Worm (Caenorhabditis elegans) whole organism, L4 larva: ENCODE measurements around the gene B0432.14.

Source experiments
- D1046.2 ChIP-seq: fragments of 200-800 bp; sonication (Bioruptor generic); IDR thresholded peaks from 2 replicates; pipeline ENCODE4 v1.3.6; 2022; ENCODE audit warnings: missing genetic modification characterization, missing compliant biosample characterization
- F26F4.8 ChIP-seq: fragments of 200-800 bp; sonication (Bioruptor generic); conservative IDR thresholded peaks from 2 replicates; pipeline ENCODE4 v1.3.6; 2022; ENCODE audit warnings: missing genetic modification characterization, missing compliant biosample characterization
- F49E8.2 ChIP-seq: sonication (generic microtip); optimal IDR thresholded peaks from 2 replicates; lab custom pipeline; 2016; ENCODE audit warnings: missing compliant biosample characterization, mild to moderate bottlenecking, missing genetic modification characterization, borderline replicate concordance
- R02D3.7 ChIP-seq: fragments of 150-350 bp; sonication (generic microtip); optimal IDR thresholded peaks from 3 replicates; lab custom pipeline; 2014; ENCODE audit warnings: missing biosample characterization, missing genetic modification characterization
- T26A8.4 ChIP-seq: fragments of 200-800 bp; sonication (Bioruptor generic); IDR thresholded peaks from 2 replicates; pipeline ENCODE4 v1.3.6; 2022; ENCODE audit warnings: missing genetic modification characterization, missing compliant biosample characterization
- Y105C5A.15 ChIP-seq: fragments of 200-800 bp; sonication (Bioruptor generic); IDR thresholded peaks from 2 replicates; pipeline ENCODE4 v1.3.6; 2022; ENCODE audit warnings: missing genetic modification characterization, missing compliant biosample characterization
- Y5F2A.4 ChIP-seq: fragments of 200-800 bp; sonication (Bioruptor generic); optimal IDR thresholded peaks from 2 replicates; lab custom pipeline; 2018; ENCODE audit warnings: mild to moderate bottlenecking, missing genetic modification characterization, missing compliant biosample characterization
- Y75B8A.6 ChIP-seq: fragments of 200-800 bp; sonication (Bioruptor generic); IDR thresholded peaks from 2 replicates; pipeline ENCODE4 v1.3.6; 2022; ENCODE audit warnings: missing genetic modification reagents, missing genetic modification characterization, missing compliant biosample characterization
- ZK546.5 ChIP-seq, 2 experiments: sonication (generic microtip); optimal IDR thresholded peaks; 2 replicates each; lab custom pipeline; 2017; ENCODE audit warnings: missing biosample characterization in 2 of 2, missing genetic modification characterization in 2 of 2
- ama-1 ChIP-seq: fragments of 150-350 bp; optimal IDR thresholded peaks from 2 replicates; lab custom pipeline; 2014; ENCODE audit warnings: inconsistent platforms, mixed read lengths
- attf-4 ChIP-seq: sonication (generic microtip); optimal IDR thresholded peaks from 3 replicates; lab custom pipeline; 2017; ENCODE audit warnings: missing biosample characterization, missing genetic modification characterization
- ceh-20 ChIP-seq: fragments of 200-800 bp; sonication (Bioruptor generic); IDR thresholded peaks from 2 replicates; pipeline ENCODE4 v1.3.6; 2022; ENCODE audit warnings: missing genetic modification reagents, missing genetic modification characterization, missing compliant biosample characterization
- daf-16 ChIP-seq, 3 experiments: sonication (generic microtip); optimal IDR thresholded peaks; 2 replicates each; lab custom pipeline; 2016 to 2017; ENCODE audit warnings: missing genetic modification characterization in 3 of 3, missing genetic modification reagents in 3 of 3, mild to moderate bottlenecking in 2 of 3, missing compliant biosample characterization in 2 of 3, missing biosample characterization in 1 of 3, moderate library complexity in 1 of 3
- dmd-9 ChIP-seq: fragments of 200-800 bp; sonication (Bioruptor generic); IDR thresholded peaks from 2 replicates; pipeline ENCODE4 v1.3.6; 2022; ENCODE audit warnings: missing genetic modification reagents, missing genetic modification characterization, missing compliant biosample characterization
- dve-1 ChIP-seq: sonication (generic microtip); optimal IDR thresholded peaks from 2 replicates; lab custom pipeline; 2017; ENCODE audit warnings: antibody characterized with exemption, mild to moderate bottlenecking, missing genetic modification characterization, missing compliant biosample characterization; ENCODE audit not compliant: insufficient read depth
- egl-43 ChIP-seq: fragments of 200-800 bp; sonication (Bioruptor generic); IDR thresholded peaks from 2 replicates; pipeline ENCODE4 v1.3.6; 2022; ENCODE audit warnings: missing genetic modification reagents, missing genetic modification characterization, missing compliant biosample characterization
- gei-8 ChIP-seq: fragments of 200-800 bp; sonication (Bioruptor generic); optimal IDR thresholded peaks from 2 replicates; lab custom pipeline; 2018; ENCODE audit warnings: mild to moderate bottlenecking, missing genetic modification characterization, missing compliant biosample characterization
- hif-1 ChIP-seq, 2 experiments: sonication (generic microtip); optimal IDR thresholded peaks; 2 replicates each; lab custom pipeline; 2016 to 2017; ENCODE audit warnings: missing compliant biosample characterization in 2 of 2, missing genetic modification characterization in 2 of 2, missing genetic modification reagents in 2 of 2, missing genotype in 2 of 2, mild to moderate bottlenecking in 1 of 2
- hlh-11 ChIP-seq: fragments of 200-800 bp; sonication (Bioruptor generic); optimal IDR thresholded peaks from 2 replicates; lab custom pipeline; 2018; ENCODE audit warnings: mild to moderate bottlenecking, missing genetic modification characterization, missing compliant biosample characterization
- hlh-30 ChIP-seq: sonication (generic microtip); optimal IDR thresholded peaks from 2 replicates; lab custom pipeline; 2017; ENCODE audit warnings: antibody characterized with exemption, mild to moderate bottlenecking, missing genetic modification characterization, missing compliant biosample characterization; ENCODE audit not compliant: insufficient read depth
- lin-29 ChIP-seq: fragments of 200-800 bp; sonication (Bioruptor generic); IDR thresholded peaks from 2 replicates; pipeline ENCODE4 v1.3.6; 2022; ENCODE audit warnings: missing genetic modification reagents, missing genetic modification characterization, missing compliant biosample characterization
- madf-5 ChIP-seq, 2 experiments: fragments of 200-800 bp; sonication (Bioruptor generic); IDR thresholded peaks; 2 replicates each; pipeline ENCODE4 v1.3.6; 2022; ENCODE audit warnings: missing compliant biosample characterization in 2 of 2, missing genetic modification characterization in 2 of 2
- madf-9 ChIP-seq: fragments of 200-800 bp; sonication (Bioruptor generic); conservative IDR thresholded peaks from 2 replicates; pipeline ENCODE4 v1.3.6; 2022; ENCODE audit warnings: missing genetic modification reagents, missing genetic modification characterization, missing compliant biosample characterization
- mdl-1 ChIP-seq, 2 experiments: fragments of 150-350 bp in 1 of 2; sonication (generic microtip) in 1 of 2; optimal IDR thresholded peaks; 2 replicates each; lab custom pipeline; 2014 to 2017; ENCODE audit warnings: missing biosample characterization in 2 of 2, missing genetic modification characterization in 2 of 2
- mep-1 ChIP-seq: fragments of 150-350 bp; sonication (generic microtip); optimal IDR thresholded peaks from 3 replicates; lab custom pipeline; 2014; ENCODE audit warnings: missing biosample characterization, missing genetic modification characterization
- mes-2 ChIP-seq: sonication (generic microtip); optimal IDR thresholded peaks from 2 replicates; lab custom pipeline; 2016; ENCODE audit warnings: missing genotype, mild to moderate bottlenecking, missing genetic modification characterization, missing compliant biosample characterization; ENCODE audit not compliant: poor library complexity, severe bottlenecking
- mxl-2 ChIP-seq: fragments of 200-800 bp; sonication (Bioruptor generic); conservative IDR thresholded peaks from 2 replicates; pipeline ENCODE4 v1.3.6; 2022; ENCODE audit warnings: missing genetic modification reagents, missing genetic modification characterization, missing compliant biosample characterization
- nhr-10 ChIP-seq: fragments of 150-350 bp; optimal IDR thresholded peaks from 2 replicates; lab custom pipeline; 2014; ENCODE audit warnings: missing biosample characterization, missing genetic modification characterization
- nhr-102 ChIP-seq: sonication (generic microtip); optimal IDR thresholded peaks from 2 replicates; lab custom pipeline; 2016; ENCODE audit warnings: mild to moderate bottlenecking, missing genetic modification characterization, moderate library complexity, missing compliant biosample characterization
- nhr-11 ChIP-seq: fragments of 150-350 bp; optimal IDR thresholded peaks from 2 replicates; lab custom pipeline; 2014; ENCODE audit warnings: missing biosample characterization, missing genetic modification characterization
- nhr-28 ChIP-seq: fragments of 150-350 bp; optimal IDR thresholded peaks from 2 replicates; lab custom pipeline; 2014; ENCODE audit warnings: missing biosample characterization, missing genetic modification characterization
- nhr-41 ChIP-seq: fragments of 200-800 bp; sonication (Bioruptor generic); IDR thresholded peaks from 2 replicates; pipeline ENCODE4 v1.3.6; 2022; ENCODE audit warnings: missing genetic modification reagents, missing genetic modification characterization, missing compliant biosample characterization
- nhr-42 ChIP-seq: fragments of 200-800 bp; sonication (Bioruptor generic); IDR thresholded peaks from 2 replicates; pipeline ENCODE4 v1.3.6; 2022; ENCODE audit warnings: missing genetic modification characterization, missing compliant biosample characterization
- nhr-48 ChIP-seq: sonication (generic microtip); optimal IDR thresholded peaks from 2 replicates; lab custom pipeline; 2016; ENCODE audit warnings: mild to moderate bottlenecking, missing genetic modification characterization, missing compliant biosample characterization
- nhr-6 ChIP-seq: fragments of 150-350 bp; optimal IDR thresholded peaks from 2 replicates; lab custom pipeline; 2014; ENCODE audit warnings: missing biosample characterization, missing genetic modification characterization
- nhr-76 ChIP-seq: fragments of 150-350 bp; optimal IDR thresholded peaks from 2 replicates; lab custom pipeline; 2014; ENCODE audit warnings: missing biosample characterization, missing genetic modification characterization
- php-3 ChIP-seq: fragments of 200-800 bp; sonication (Bioruptor generic); IDR thresholded peaks from 2 replicates; pipeline ENCODE4 v1.3.6; 2022; ENCODE audit warnings: missing genetic modification reagents, missing genetic modification characterization, missing compliant biosample characterization
- saeg-2 ChIP-seq: fragments of 200-800 bp; sonication (Bioruptor generic); IDR thresholded peaks from 2 replicates; pipeline ENCODE4 v1.3.6; 2022; ENCODE audit warnings: missing genetic modification reagents, missing genetic modification characterization, missing compliant biosample characterization
- set-16 ChIP-seq: fragments of 200-800 bp; sonication (Bioruptor generic); IDR thresholded peaks from 2 replicates; pipeline ENCODE4 v1.3.6; 2022; ENCODE audit warnings: missing genetic modification reagents, missing genetic modification characterization, missing compliant biosample characterization
- skn-1 ChIP-seq: fragments of 150-350 bp; optimal IDR thresholded peaks from 2 replicates; lab custom pipeline; 2014; ENCODE audit warnings: missing biosample characterization, missing genetic modification characterization
- snpc-1.2 ChIP-seq: fragments of 200-800 bp; sonication (Bioruptor generic); IDR thresholded peaks from 2 replicates; pipeline ENCODE4 v1.3.6; 2022; ENCODE audit warnings: missing genetic modification reagents, missing genetic modification characterization, missing compliant biosample characterization
- snpc-4 ChIP-seq: fragments of 150-350 bp; optimal IDR thresholded peaks from 2 replicates; lab custom pipeline; 2014; ENCODE audit warnings: missing biosample characterization, missing genetic modification characterization
- tra-1 ChIP-seq: fragments of 200-800 bp; sonication (Bioruptor generic); IDR thresholded peaks from 2 replicates; pipeline ENCODE4 v1.3.6; 2022; ENCODE audit warnings: missing genetic modification reagents, missing genetic modification characterization, missing compliant biosample characterization
- unc-39 ChIP-seq: sonication (generic microtip); optimal IDR thresholded peaks from 2 replicates; lab custom pipeline; 2017; ENCODE audit warnings: missing biosample characterization, missing genetic modification characterization
- zip-2 ChIP-seq: fragments of 150-350 bp; optimal IDR thresholded peaks from 2 replicates; lab custom pipeline; 2014; ENCODE audit warnings: missing biosample characterization, missing genetic modification characterization
- ztf-11 ChIP-seq: fragments of 150-350 bp; optimal IDR thresholded peaks from 2 replicates; lab custom pipeline; 2014; ENCODE audit warnings: missing biosample characterization, missing genetic modification characterization
- ztf-7 ChIP-seq: fragments of 150-350 bp; optimal IDR thresholded peaks from 2 replicates; lab custom pipeline; 2014; ENCODE audit warnings: missing biosample characterization, missing genetic modification characterization

Gene B0432.14

DNA sequence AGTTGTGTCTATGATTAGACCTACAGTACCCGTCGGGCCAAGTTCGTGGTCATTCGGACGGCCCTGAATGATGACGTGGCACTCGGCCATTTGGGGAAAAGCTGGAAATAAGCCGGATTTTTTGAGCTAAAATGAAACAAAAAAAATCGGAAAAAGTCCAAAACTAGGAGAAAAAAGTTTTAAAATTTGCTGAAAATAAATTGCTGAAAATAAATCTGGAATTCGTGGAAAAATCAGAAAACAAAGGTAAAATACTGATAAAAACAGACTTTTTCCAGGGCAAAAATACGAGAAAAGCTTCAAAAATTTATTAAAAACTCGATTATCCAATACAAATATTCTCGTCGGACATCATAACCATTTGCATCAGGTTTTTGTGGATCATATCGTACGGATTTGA is 19.4 kb downstream of the B0432.14 start, which contains the start of gene B0432.9:
Gene B0432.9 (minus strand): TSS at position 101 of the 400 bp plus-strand sequence.
- TF ChIP-seq nhr-76 (tag; lab: Kevin White, UChicago) = no peak
- TF ChIP-seq ama-1 (lab: Kevin White, UChicago) = no peak
- no peak for TF ChIP-seq Y105C5A.15
- TF ChIP-seq D1046.2 (GFP tag; lab: Robert Waterston, UW) = no peak
- no peak for TF ChIP-seq mes-2 (tag; lab: Kevin White, UChicago)
- TF ChIP-seq hlh-11 (tag; lab: Kevin White, UChicago) = no peak
- TF ChIP-seq egl-43 = no peak
- TF ChIP-seq nhr-11 (tag; lab: Kevin White, UChicago) = no peak
- TF ChIP-seq nhr-6 (tag; lab: Kevin White, UChicago) = no peak
- TF ChIP-seq Y5F2A.4 = no peak

DNA sequence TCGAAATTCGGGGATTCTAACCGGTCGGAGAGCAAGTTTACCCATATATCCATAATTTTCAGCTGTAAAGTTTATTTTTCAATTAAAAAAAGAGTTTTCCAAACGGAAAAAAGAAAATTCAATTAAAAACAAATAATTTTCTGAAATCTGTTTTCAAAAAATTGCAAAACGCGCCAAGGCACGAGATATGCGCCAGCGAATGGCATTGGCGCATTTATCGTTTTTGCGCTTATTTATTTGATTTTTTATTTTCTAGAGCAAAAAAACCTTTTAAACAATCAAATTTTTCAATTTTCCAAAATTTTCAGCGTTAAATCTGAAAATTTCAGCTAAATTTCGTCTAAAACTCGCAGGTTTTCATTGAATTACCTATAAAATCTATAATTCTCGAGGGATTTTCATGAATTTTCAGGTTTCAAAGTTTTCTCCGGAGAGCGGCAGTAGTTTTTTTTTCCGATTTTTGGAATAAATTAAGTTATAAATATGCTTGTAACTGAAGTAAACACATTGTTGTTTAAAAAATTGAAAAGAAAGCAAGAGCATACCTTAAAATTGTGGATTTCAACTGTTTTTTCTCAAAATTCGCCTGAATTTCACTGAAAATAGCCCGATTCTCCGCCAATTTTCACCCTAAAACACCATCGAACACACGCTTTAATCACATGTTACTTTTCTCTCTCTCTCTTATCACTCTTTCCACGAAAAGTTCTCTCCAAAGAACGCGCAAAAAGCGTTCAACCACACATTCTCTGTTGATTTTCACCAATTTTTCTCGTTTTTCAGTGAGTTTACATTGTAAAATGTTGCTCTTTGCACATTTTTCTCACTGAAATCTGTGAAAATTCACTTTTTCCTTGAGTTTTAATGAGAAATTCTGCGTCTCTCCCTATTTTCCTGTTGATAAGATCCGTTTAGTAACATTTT is 21.7 kb downstream of the B0432.14 start, which contains the start of gene B0432.10:
Gene B0432.10 (minus strand): TSS at position 649 of the 924 bp plus-strand sequence.
- TF ChIP-seq dmd-9 (GFP tag; lab: Robert Waterston, UW) (no peak), nhr-10 (tag; lab: Kevin White, UChicago) (no peak), nhr-48 (tag; lab: Kevin White, UChicago) (no peak), nhr-28 (tag; lab: Kevin White, UChicago) (peak; percentile 57), T26A8.4 (GFP tag; lab: Robert Waterston, UW) (peak; percentile 69; the same call in 1 of the 2 replicates), tra-1 (GFP tag; lab: Robert Waterston, UW) (no peak), set-16 (GFP tag; lab: Robert Waterston, UW) (no peak), snpc-1.2 (GFP tag; lab: Robert Waterston, UW) (no peak), skn-1 (no peak), nhr-102 (tag; lab: Kevin White, UChicago) (peak; percentile 33), F26F4.8 (no peak), attf-4 (no peak), mxl-2 (GFP tag; lab: Robert Waterston, UW) (no peak), dve-1 (tag; lab: Kevin White, UChicago) (peak; percentile 86), zip-2 (tag; lab: Kevin White, UChicago) (no peak), lin-29 (GFP tag; lab: Robert Waterston, UW) (no peak), F49E8.2 (no peak), Y75B8A.6 (no peak), snpc-4 (no peak), mes-2 (tag; lab: Kevin White, UChicago) (peak; percentile 91), nhr-42 (GFP tag; lab: Robert Waterston, UW) (no peak), nhr-11 (tag; lab: Kevin White, UChicago) (peak; percentile 25), ztf-11 (no peak), unc-39 (tag; lab: Kevin White, UChicago) (no peak), mdl-1 (tag; optimal IDR thresholded peaks at IDR 0.05; lab: Kevin White, UChicago) (no peak), ztf-7 (tag; lab: Kevin White, UChicago) (peak; percentile 51), nhr-41 (GFP tag; lab: Robert Waterston, UW) (no peak), hlh-30 (tag; lab: Kevin White, UChicago) (peak; percentile 65), mep-1 (peak; percentile 79), gei-8 (GFP tag; lab: Kevin White, UChicago) (no peak), madf-5 (GFP tag; IDR thresholded peaks at IDR 0.05; lab: Robert Waterston, UW) (no peak), madf-9 (GFP tag; lab: Robert Waterston, UW) (no peak), saeg-2 (GFP tag; lab: Robert Waterston, UW) (no peak), php-3 (GFP tag; lab: Robert Waterston, UW) (no peak), daf-16 (GFP tag; optimal IDR thresholded peaks at IDR 0.05; lab: Kevin White, UChicago) (no peak), daf-16 (tag; optimal IDR thresholded peaks at IDR 0.05; lab: Kevin White, UChicago) (peak; percentile 45), ZK546.5 (tag; optimal IDR thresholded peaks at IDR 0.05; lab: Kevin White, UChicago) (no peak), hif-1 (tag; optimal IDR thresholded peaks at IDR 0.05; lab: Kevin White, UChicago) (peak in 1 of 2 experiments; percentile 7), ceh-20 (GFP tag; lab: Robert Waterston, UW) (peak; percentile 62; the same call in 1 of the 2 replicates), R02D3.7 (tag; lab: Kevin White, UChicago) (no peak)
